Fruit fly (Drosophila melanogaster) whole organism, embryonic: ENCODE measurements around the gene CG3534.

Experiments
- Ada2b ChIP-seq: fragments of 200-800 bp; sonication (Bioruptor generic); IDR thresholded peaks from 2 replicates; pipeline ENCODE4 v1.3.6; 2022; ENCODE audit warnings: missing biosample characterization, missing genetic modification characterization
- B-H1 ChIP-seq: fragments of 200-800 bp; sonication (Bioruptor generic); IDR thresholded peaks from 3 replicates; pipeline ENCODE4 v1.3.6; 2022; ENCODE audit warnings: missing biosample characterization, missing genetic modification characterization
- B-H2 ChIP-seq: fragments of 200-800 bp; sonication (Bioruptor generic); optimal IDR thresholded peaks from 2 replicates; lab custom pipeline; 2018; ENCODE audit warnings: missing biosample characterization, mild to moderate bottlenecking, missing genetic modification characterization
- CG10147 ChIP-seq: fragments of 200-800 bp; sonication (Bioruptor generic); optimal IDR thresholded peaks from 2 replicates; lab custom pipeline; 2019; ENCODE audit warnings: missing biosample characterization, mild to moderate bottlenecking, missing genetic modification characterization, moderate library complexity
- CG10462 ChIP-seq: fragments of 200-800 bp; sonication (Bioruptor generic); optimal IDR thresholded peaks from 2 replicates; lab custom pipeline; 2016; ENCODE audit warnings: missing biosample characterization, missing genetic modification characterization
- CG12155 ChIP-seq: fragments of 200-800 bp; sonication (Bioruptor generic); optimal IDR thresholded peaks from 3 replicates; lab custom pipeline; 2016; ENCODE audit warnings: missing biosample characterization, missing genetic modification characterization
- CG1603 ChIP-seq: fragments of 200-800 bp; sonication (Bioruptor generic); optimal IDR thresholded peaks from 2 replicates; lab custom pipeline; 2019; ENCODE audit warnings: missing biosample characterization, mild to moderate bottlenecking, missing genetic modification characterization, moderate library complexity
- CG16779 ChIP-seq: fragments of 200-800 bp; sonication (Bioruptor generic); IDR thresholded peaks from 2 replicates; pipeline ENCODE4 v1.3.6; 2022; ENCODE audit warnings: missing biosample characterization, missing genetic modification characterization
- CG17328 ChIP-seq: fragments of 200-800 bp; sonication (Bioruptor generic); IDR thresholded peaks from 2 replicates; pipeline ENCODE4 v1.3.6; 2022; ENCODE audit warnings: missing biosample characterization, missing genetic modification characterization
- CG2116 ChIP-seq: fragments of 200-800 bp; sonication (Bioruptor generic); optimal IDR thresholded peaks from 3 replicates; lab custom pipeline; 2018; ENCODE audit warnings: missing biosample characterization, mild to moderate bottlenecking, missing genetic modification characterization
- CG2129 ChIP-seq: fragments of 200-800 bp; sonication (Bioruptor generic); IDR thresholded peaks from 2 replicates; pipeline ENCODE4 v1.3.6; 2022; ENCODE audit warnings: missing biosample characterization, missing genetic modification characterization; ENCODE audit not compliant: partially characterized antibody
- CG31441 ChIP-seq: fragments of 200-800 bp; sonication (Bioruptor generic); IDR thresholded peaks from 2 replicates; pipeline ENCODE4 v1.3.6; 2022; ENCODE audit warnings: missing biosample characterization, missing genetic modification characterization
- CG33557 ChIP-seq: fragments of 200-800 bp; sonication (Bioruptor generic); optimal IDR thresholded peaks from 2 replicates; lab custom pipeline; 2019; ENCODE audit warnings: missing biosample characterization, mild to moderate bottlenecking, missing genetic modification characterization, moderate library complexity
- CG34376 ChIP-seq: fragments of 200-800 bp; sonication (Bioruptor generic); optimal IDR thresholded peaks from 2 replicates; lab custom pipeline; 2018; ENCODE audit warnings: missing biosample characterization, mild to moderate bottlenecking, missing genetic modification characterization
- CG3995 ChIP-seq: fragments of 200-800 bp; sonication (Bioruptor generic); optimal IDR thresholded peaks from 3 replicates; lab custom pipeline; 2016; ENCODE audit warnings: missing biosample characterization, missing genetic modification characterization
- CG43689 ChIP-seq: fragments of 200-800 bp; sonication (Bioruptor generic); IDR thresholded peaks from 2 replicates; pipeline ENCODE4 v1.3.6; 2022; ENCODE audit warnings: missing biosample characterization, missing genetic modification characterization
- CG5245 ChIP-seq: fragments of 200-800 bp; sonication (Bioruptor generic); optimal IDR thresholded peaks from 3 replicates; lab custom pipeline; 2016; ENCODE audit warnings: missing biosample characterization, missing genetic modification characterization
- CG6175 ChIP-seq: fragments of 200-800 bp; sonication (Bioruptor generic); IDR thresholded peaks from 3 replicates; pipeline ENCODE4 v1.3.6; 2022; ENCODE audit warnings: missing biosample characterization, missing genetic modification characterization
- CG6765 ChIP-seq: fragments of 200-800 bp; sonication (Bioruptor generic); optimal IDR thresholded peaks from 3 replicates; lab custom pipeline; 2017; ENCODE audit warnings: missing biosample characterization, mild to moderate bottlenecking, missing genetic modification characterization
- CG9609 ChIP-seq: fragments of 200-800 bp; sonication (Bioruptor generic); optimal IDR thresholded peaks from 3 replicates; lab custom pipeline; 2016; ENCODE audit warnings: missing biosample characterization, missing genetic modification characterization
- CG9876 ChIP-seq: fragments of 200-800 bp; sonication (Bioruptor generic); optimal IDR thresholded peaks from 2 replicates; lab custom pipeline; 2016; ENCODE audit warnings: missing biosample characterization, missing genetic modification characterization
- Dad ChIP-seq: fragments of 200-800 bp; sonication (Bioruptor generic); optimal IDR thresholded peaks from 3 replicates; lab custom pipeline; 2016; ENCODE audit warnings: missing biosample characterization, missing genetic modification characterization
- Dref ChIP-seq: fragments of 200-800 bp; sonication (Bioruptor generic); IDR thresholded peaks from 2 replicates; pipeline ENCODE4 v1.3.6; 2022; ENCODE audit warnings: missing biosample characterization, missing genetic modification characterization
- HLH3B ChIP-seq: fragments of 200-800 bp; sonication (Bioruptor generic); IDR thresholded peaks from 2 replicates; pipeline ENCODE4 v1.3.6; 2022; ENCODE audit warnings: missing biosample characterization, missing genetic modification characterization
- HLH54F ChIP-seq: fragments of 200-800 bp; sonication (Bioruptor generic); optimal IDR thresholded peaks from 3 replicates; lab custom pipeline; 2016; ENCODE audit warnings: missing biosample characterization, missing genetic modification characterization
- Myb ChIP-seq: fragments of 200-800 bp; sonication (Bioruptor generic); optimal IDR thresholded peaks from 2 replicates; lab custom pipeline; 2016; ENCODE audit warnings: missing biosample characterization, missing genetic modification characterization
- Scr ChIP-seq: fragments of 200-800 bp; sonication (Bioruptor generic); IDR thresholded peaks from 2 replicates; pipeline ENCODE4 v1.3.6; 2022; ENCODE audit warnings: missing biosample characterization, missing genetic modification characterization; ENCODE audit not compliant: partially characterized antibody
- Sox102F ChIP-seq: fragments of 200-800 bp; sonication (Bioruptor generic); optimal IDR thresholded peaks from 2 replicates; lab custom pipeline; 2018; ENCODE audit warnings: missing biosample characterization, mild to moderate bottlenecking, missing genetic modification characterization, moderate library complexity
- Ssrp ChIP-seq: fragments of 200-800 bp; sonication (Bioruptor generic); optimal IDR thresholded peaks from 2 replicates; lab custom pipeline; 2018; ENCODE audit warnings: missing biosample characterization, mild to moderate bottlenecking, missing genetic modification characterization, moderate library complexity
- Xrp1 ChIP-seq: fragments of 200-800 bp; sonication (Bioruptor generic); IDR thresholded peaks from 2 replicates; pipeline ENCODE4 v1.3.6; 2022; ENCODE audit warnings: missing biosample characterization, missing genetic modification characterization
- YL-1 ChIP-seq: fragments of 200-800 bp; sonication (Bioruptor generic); optimal IDR thresholded peaks from 3 replicates; lab custom pipeline; 2017; ENCODE audit warnings: missing biosample characterization, mild to moderate bottlenecking, missing genetic modification characterization
- ab ChIP-seq: fragments of 200-800 bp; sonication (Bioruptor generic); optimal IDR thresholded peaks from 2 replicates; lab custom pipeline; 2016; ENCODE audit warnings: missing biosample characterization, missing genetic modification characterization
- cato ChIP-seq: fragments of 200-800 bp; sonication (Bioruptor generic); optimal IDR thresholded peaks from 2 replicates; lab custom pipeline; 2016; ENCODE audit warnings: missing biosample characterization, missing genetic modification characterization, borderline replicate concordance
- crc ChIP-seq: fragments of 200-800 bp; sonication (Bioruptor generic); optimal IDR thresholded peaks from 2 replicates; lab custom pipeline; 2016; ENCODE audit warnings: missing biosample characterization, missing genetic modification characterization
- eve ChIP-seq, 2 experiments: fragments of >200 bp; optimal IDR thresholded peaks; 2 replicates each; lab custom pipeline; 2017; ENCODE audit warnings: missing biosample characterization in 2 of 2, missing genetic modification characterization in 2 of 2
- ewg ChIP-seq: fragments of 200-800 bp; sonication (Bioruptor generic); optimal IDR thresholded peaks from 3 replicates; lab custom pipeline; 2017; ENCODE audit warnings: mild to moderate bottlenecking, missing biosample characterization, missing genetic modification reagents, missing genetic modification characterization
- gfzf ChIP-seq: fragments of 200-800 bp; sonication (Bioruptor generic); optimal IDR thresholded peaks from 2 replicates; lab custom pipeline; 2016; ENCODE audit warnings: missing biosample characterization, mild to moderate bottlenecking, missing genetic modification characterization, moderate library complexity
- grau ChIP-seq: fragments of 200-800 bp; optimal IDR thresholded peaks from 3 replicates; lab custom pipeline; 2019; ENCODE audit warnings: missing biosample characterization, mild to moderate bottlenecking, missing genetic modification characterization, moderate library complexity
- gro ChIP-seq: fragments of 200-800 bp; sonication (Bioruptor generic); optimal IDR thresholded peaks from 2 replicates; lab custom pipeline; 2016; ENCODE audit warnings: missing biosample characterization, missing genetic modification characterization
- h ChIP-seq: fragments of >200 bp; optimal IDR thresholded peaks from 2 replicates; lab custom pipeline; 2017
- hb ChIP-seq: fragments of 200-800 bp; sonication (Bioruptor generic); IDR thresholded peaks from 3 replicates; pipeline ENCODE4 v1.3.6; 2022; ENCODE audit warnings: missing biosample characterization, missing genetic modification characterization; ENCODE audit not compliant: partially characterized antibody
- org-1 ChIP-seq: fragments of 200-800 bp; sonication (Bioruptor generic); optimal IDR thresholded peaks from 2 replicates; lab custom pipeline; 2017; ENCODE audit warnings: missing biosample characterization, missing genetic modification characterization
- pita ChIP-seq: fragments of 200-800 bp; sonication (Bioruptor generic); optimal IDR thresholded peaks from 2 replicates; lab custom pipeline; 2017; ENCODE audit warnings: missing biosample characterization, mild to moderate bottlenecking, missing genetic modification characterization
- row ChIP-seq: fragments of 200-800 bp; sonication (Bioruptor generic); IDR thresholded peaks from 3 replicates; pipeline ENCODE4 v1.3.6; 2022; ENCODE audit warnings: missing biosample characterization, missing genetic modification characterization
- scrt ChIP-seq: fragments of 200-800 bp; sonication (Bioruptor generic); optimal IDR thresholded peaks from 2 replicates; lab custom pipeline; 2018; ENCODE audit warnings: missing biosample characterization, mild to moderate bottlenecking, missing genetic modification characterization, moderate library complexity
- seq ChIP-seq: fragments of 200-800 bp; sonication (Bioruptor generic); IDR thresholded peaks from 2 replicates; pipeline ENCODE4 v1.3.6; 2022; ENCODE audit warnings: missing biosample characterization, missing genetic modification characterization
- slp2 ChIP-seq: fragments of 200-800 bp; sonication (Bioruptor generic); optimal IDR thresholded peaks from 2 replicates; lab custom pipeline; 2016; ENCODE audit warnings: missing biosample characterization, missing genetic modification characterization
- sna ChIP-seq: fragments of 200-800 bp; sonication (Bioruptor generic); IDR thresholded peaks from 2 replicates; pipeline ENCODE4 v1.3.6; 2022; ENCODE audit warnings: missing biosample characterization, missing genetic modification characterization; ENCODE audit not compliant: partially characterized antibody
- twi ChIP-seq: fragments of 200-800 bp; optimal IDR thresholded peaks from 2 replicates; lab custom pipeline; 2019; ENCODE audit warnings: missing biosample characterization, mild to moderate bottlenecking, missing genetic modification characterization, moderate library complexity
- wdn ChIP-seq: fragments of 200-800 bp; sonication (Bioruptor generic); IDR thresholded peaks from 2 replicates; pipeline ENCODE4 v1.3.6; 2022; ENCODE audit warnings: missing biosample characterization, missing genetic modification characterization

Gene CG3534

dm6 chr3R:17039993-17040807 is 44.0 kb downstream of the CG3534 start, which contains the start of the genes CG18213 and Trm7-32 (continued):
- TF ChIP-seq row (GFP tag; lab: Robert Waterston, UW): peak; percentile 89
- no peak for TF ChIP-seq YL-1
- TF ChIP-seq CG6765: no peak
- no peak for TF ChIP-seq CG10462 (GFP tag; lab: Kevin White, UChicago)
- TF ChIP-seq twi: no peak
- no peak for TF ChIP-seq crc (GFP tag; lab: Kevin White, UChicago)
- no peak for TF ChIP-seq h (lab: Kevin White, UChicago)
- no peak for TF ChIP-seq grau
- TF ChIP-seq gfzf (GFP tag; lab: Kevin White, UChicago): peak; percentile 62
- peak; percentile 80 for TF ChIP-seq sna (GFP tag; lab: Robert Waterston, UW)
- peak; percentile 45 for TF ChIP-seq CG1603
- TF ChIP-seq CG5245 (GFP tag; lab: Kevin White, UChicago): no peak
- TF ChIP-seq HLH3B (GFP tag; lab: Robert Waterston, UW): no peak
- peak; percentile 87 for TF ChIP-seq Dref
- no peak for TF ChIP-seq CG9609 (GFP tag; lab: Kevin White, UChicago)
- no peak for TF ChIP-seq slp2 (GFP tag; lab: Kevin White, UChicago)
- TF ChIP-seq CG12155 (GFP tag; lab: Kevin White, UChicago): peak; percentile 23
- peak; percentile 15 for TF ChIP-seq CG9876 (GFP tag; lab: Kevin White, UChicago)
- no peak for TF ChIP-seq scrt (GFP tag; lab: Kevin White, UChicago)
- TF ChIP-seq org-1: no peak
- TF ChIP-seq Sox102F (GFP tag; lab: Kevin White, UChicago): no peak
- no peak for TF ChIP-seq seq
- peak; percentile 72 for TF ChIP-seq hb (GFP tag; lab: Robert Waterston, UW)
- TF ChIP-seq Myb (GFP tag; lab: Kevin White, UChicago): peak; percentile 12
- no peak for TF ChIP-seq CG31441 (GFP tag; lab: Robert Waterston, UW)
- no peak for TF ChIP-seq Ssrp (tag; lab: Kevin White, UChicago)
- no peak for TF ChIP-seq CG33557 (GFP tag; lab: Kevin White, UChicago)
- no peak for TF ChIP-seq ewg
- no peak for TF ChIP-seq ab (GFP tag; lab: Kevin White, UChicago)
- TF ChIP-seq CG17328 (GFP tag; lab: Robert Waterston, UW): no peak
- TF ChIP-seq eve (GFP tag; optimal IDR thresholded peaks at IDR 0.05; lab: Kevin White, UChicago): no peak
- no peak for TF ChIP-seq cato (GFP tag; lab: Kevin White, UChicago)
- TF ChIP-seq gro (GFP tag; lab: Kevin White, UChicago): peak; percentile 27
- TF ChIP-seq wdn (GFP tag; lab: Robert Waterston, UW): no peak
- TF ChIP-seq pita (GFP tag; lab: Kevin White, UChicago): no peak
- no peak for TF ChIP-seq B-H2 (GFP tag; lab: Kevin White, UChicago)
- TF ChIP-seq CG2129 (GFP tag; lab: Robert Waterston, UW): no peak; the same call in 1 of the 2 replicates
- TF ChIP-seq CG3995 (GFP tag; lab: Kevin White, UChicago): peak; percentile 12
- peak; percentile 18; the same call in 1 of the 2 replicates for TF ChIP-seq Xrp1 (GFP tag; lab: Robert Waterston, UW)
- TF ChIP-seq CG6175 (GFP tag; lab: Robert Waterston, UW): no peak
- peak; percentile 59 for TF ChIP-seq CG2116 (GFP tag; lab: Kevin White, UChicago)
- TF ChIP-seq HLH54F (GFP tag; lab: Kevin White, UChicago): peak; percentile 5
- TF ChIP-seq CG10147 (GFP tag; lab: Kevin White, UChicago): no peak
- no peak for TF ChIP-seq CG43689 (GFP tag; lab: Robert Waterston, UW)
- no peak for TF ChIP-seq B-H1 (GFP tag; lab: Robert Waterston, UW)
- TF ChIP-seq CG34376 (GFP tag; lab: Kevin White, UChicago): no peak
- TF ChIP-seq CG16779: no peak
- peak; percentile 87 for TF ChIP-seq Scr (GFP tag; lab: Robert Waterston, UW)
- no peak for TF ChIP-seq Ada2b (GFP tag; lab: Robert Waterston, UW)
- TF ChIP-seq Dad (GFP tag; lab: Kevin White, UChicago): no peak
